Worm (Caenorhabditis elegans) whole organism, L4/young adult: ENCODE results near the gene Y47D3A.14.

Experiments
- dao-5 ChIP-seq: sonication (generic microtip); optimal IDR thresholded peaks from 2 replicates; lab custom pipeline; 2016; ENCODE audit warnings: missing genotype, missing genetic modification characterization, moderate library complexity, missing compliant biosample characterization
- him-1 ChIP-seq: sonication (generic microtip); optimal IDR thresholded peaks from 2 replicates; lab custom pipeline; 2016; ENCODE audit warnings: missing genotype, missing genetic modification reagents, missing genetic modification characterization, missing compliant biosample characterization

- TF ChIP-seq him-1 (no peak), dao-5 (no peak)
Measured at ce11 chrIII:11227025-11227424, 9.6 kb downstream of the Y47D3A.14 start, which contains the start of gene tbx-37.
